Worm (Caenorhabditis elegans): ENCODE data around the gene T16G12.7.

Gene T16G12.7

DNA sequence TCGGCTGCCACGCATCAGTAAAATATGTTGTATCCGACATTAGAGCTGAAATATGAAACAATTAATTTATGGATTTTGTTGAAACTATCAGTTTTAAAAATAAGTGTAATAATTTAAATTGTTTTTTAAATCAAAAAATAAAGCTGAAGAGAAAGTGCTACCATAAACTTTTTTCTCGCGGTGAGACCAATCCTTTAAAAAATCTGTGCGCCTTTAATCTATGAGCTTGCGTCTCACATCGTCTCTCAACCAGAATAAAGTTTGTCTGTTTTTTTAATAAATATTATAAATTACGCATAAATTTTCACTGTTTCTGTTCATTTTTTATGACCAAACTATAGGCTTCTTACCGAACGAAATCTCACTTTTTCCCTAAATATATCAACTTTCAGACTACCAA is 43.3 kb upstream of the T16G12.7 start, which contains the start of gene T16H12.3:
TSS of gene T16H12.3 (minus strand) at position 51 of the 400 bp plus-strand sequence.
- TF ChIP-seq T26A5.8 (tag; optimal IDR thresholded peaks at IDR 0.05) (no peak), T07F8.4 (tag; optimal IDR thresholded peaks at IDR 0.05) (no peak), Y79H2A.3 (GFP tag; conservative IDR thresholded peaks at IDR 0.05) (no peak), F33H1.4 (GFP tag; IDR thresholded peaks at IDR 0.05) (peak; percentile 64), lsl-1 (GFP tag; optimal IDR thresholded peaks at IDR 0.05) (peak; percentile 67), madf-6 (GFP tag; IDR thresholded peaks at IDR 0.05) (peak; percentile 38; the same call in 1 of the 2 replicates)

ce11 chrIII:10078784-10079183 is 38.9 kb upstream of the T16G12.7 start:
- TF ChIP-seq unc-62 (GFP tag; optimal IDR thresholded peaks at IDR 0.05) = peak; percentile 8
- TF ChIP-seq lir-1 (GFP tag; conservative IDR thresholded peaks at IDR 0.05) = no peak
- TF ChIP-seq let-607 (tag; optimal IDR thresholded peaks at IDR 0.05) = peak in 1 of 2 experiments; percentile 68
- peak; percentile 34 for TF ChIP-seq nhr-80 (tag; optimal IDR thresholded peaks at IDR 0.05)

DNA sequence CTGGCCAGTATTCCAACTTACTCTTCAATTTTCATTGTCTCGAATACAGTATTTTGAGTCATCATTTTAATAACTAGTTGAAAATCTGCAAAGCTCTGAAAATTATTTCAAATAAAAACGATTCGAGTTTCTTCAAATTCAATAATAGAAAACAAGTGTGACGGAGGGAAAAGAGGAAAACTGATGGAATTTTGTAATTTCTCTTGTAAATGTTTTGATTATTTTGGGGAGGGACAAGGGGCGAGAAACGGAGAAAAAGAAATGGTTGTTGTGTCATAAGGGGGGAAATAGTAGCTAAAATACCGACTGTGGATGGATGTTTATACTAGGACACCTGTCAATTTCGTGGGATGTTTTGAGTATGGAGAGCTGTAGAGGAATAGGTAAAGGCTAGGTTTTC is 38.2 kb upstream of the T16G12.7 start, which contains the start of gene T16G12.9:
TSS of gene T16G12.9 (minus strand) at position 101 of the 400 bp plus-strand sequence.
- TF ChIP-seq cebp-2 (GFP tag; IDR thresholded peaks at IDR 0.05) (no peak), T07F8.4 (tag; optimal IDR thresholded peaks at IDR 0.05) (no peak), aptf-2 (GFP tag; conservative IDR thresholded peaks at IDR 0.05) (no peak), F39B2.1 (GFP tag; IDR thresholded peaks at IDR 0.05) (no peak), egrh-3 (GFP tag; IDR thresholded peaks at IDR 0.05) (no peak), somi-1 (GFP tag; optimal IDR thresholded peaks at IDR 0.05) (no peak), bed-2 (GFP tag; IDR thresholded peaks at IDR 0.05) (no peak), F23B12.7 (tag; optimal IDR thresholded peaks at IDR 0.05; ENCODE audit: insufficient read depth) (no peak)

DNA sequence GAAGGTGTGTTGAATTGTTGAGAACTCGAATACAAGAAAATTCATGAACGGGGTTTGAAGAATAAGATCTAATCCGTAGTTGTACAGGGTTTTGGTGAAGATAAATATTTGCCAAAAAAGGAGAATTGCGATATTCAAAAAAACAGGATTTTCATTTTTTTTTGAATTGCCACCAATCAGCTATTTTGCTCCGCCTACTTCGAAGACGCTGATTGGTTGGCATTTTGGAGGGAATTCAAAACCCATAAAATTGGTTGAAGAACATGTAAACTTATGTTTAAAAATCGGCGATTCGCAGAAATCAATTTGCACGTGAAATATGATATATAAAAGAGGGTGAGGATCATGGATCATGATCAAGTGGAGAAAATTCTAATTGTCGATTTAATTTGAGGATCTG is 36.1 kb upstream of the T16G12.7 start:
- peak; percentile 30 for TF ChIP-seq him-1 (tag; optimal IDR thresholded peaks at IDR 0.05)
- peak; percentile 86 for TF ChIP-seq nfyb-1 (GFP tag; IDR thresholded peaks at IDR 0.05)
- TF ChIP-seq let-607 (tag; optimal IDR thresholded peaks at IDR 0.05) = no peak

DNA sequence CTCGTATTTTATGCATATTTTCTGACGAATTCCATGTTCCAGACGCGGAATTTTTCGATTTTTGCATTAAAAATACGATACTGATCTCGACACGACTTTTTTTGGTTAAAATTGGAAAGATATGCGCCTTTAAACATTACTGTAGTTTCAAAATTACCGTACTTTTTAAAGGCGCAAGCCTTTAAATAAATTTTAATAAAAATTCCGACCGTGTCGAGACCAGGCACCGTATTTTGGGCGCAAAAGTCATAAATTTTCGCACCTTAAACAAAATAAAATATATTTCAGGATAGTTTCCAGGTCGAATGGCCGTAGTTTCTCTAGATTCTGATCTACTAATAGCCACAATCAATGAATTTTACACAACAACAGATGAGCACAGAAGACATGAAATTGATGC is 29.4 kb upstream of the T16G12.7 start, which contains the start of gene T16G12.6:
TSS of gene T16G12.6 (plus strand) at position 301 of the 400 bp plus-strand sequence.
- TF ChIP-seq ceh-91 (GFP tag; IDR thresholded peaks at IDR 0.05) (no peak), F55B11.4 (tag; optimal IDR thresholded peaks at IDR 0.05; ENCODE audit: borderline replicate concordance, insufficient read depth) (no peak), nhr-179 (tag; optimal IDR thresholded peaks at IDR 0.05) (no peak), ztf-6 (GFP tag; IDR thresholded peaks at IDR 0.05) (no peak), Y53F4B.3 (GFP tag; IDR thresholded peaks at IDR 0.05) (no peak), mel-28 (tag; optimal IDR thresholded peaks at IDR 0.05; ENCODE audit: borderline replicate concordance) (no peak), ceh-100 (GFP tag; IDR thresholded peaks at IDR 0.05) (no peak), ztf-26 (tag; optimal IDR thresholded peaks at IDR 0.05) (no peak), lir-1 (GFP tag; conservative IDR thresholded peaks at IDR 0.05) (no peak), lin-40 (tag; optimal IDR thresholded peaks at IDR 0.05) (no peak), F10E7.11 (tag; optimal IDR thresholded peaks at IDR 0.05) (no peak), ztf-18 (tag; optimal IDR thresholded peaks at IDR 0.05) (no peak)

- TF ChIP-seq him-1 (tag; optimal IDR thresholded peaks at IDR 0.05) (no peak), F57C9.4 (tag; optimal IDR thresholded peaks at IDR 0.05) (no peak), repo-1 (tag; optimal IDR thresholded peaks at IDR 0.05) (no peak), ztf-28 (GFP tag; IDR thresholded peaks at IDR 0.05) (no peak), Y95B8A.8 (GFP tag; IDR thresholded peaks at IDR 0.05) (no peak), F23B12.7 (tag; optimal IDR thresholded peaks at IDR 0.05; ENCODE audit: insufficient read depth) (no peak), dox-1 (GFP tag; IDR thresholded peaks at IDR 0.05) (no peak; the same call in 1 of the 2 replicates), D2030.7 (GFP tag; IDR thresholded peaks at IDR 0.05) (no peak), let-526 (GFP tag; IDR thresholded peaks at IDR 0.05) (no peak), mxl-1 (tag; optimal IDR thresholded peaks at IDR 0.05) (no peak), aptf-2 (GFP tag; conservative IDR thresholded peaks at IDR 0.05) (0 out of 2 replicates have a peak, but pooled peaks have one; percentile 9), lsy-27 (tag; optimal IDR thresholded peaks at IDR 0.05; ENCODE audit: borderline replicate concordance, insufficient read depth) (no peak), K12H6.12 (tag; optimal IDR thresholded peaks at IDR 0.05) (peak; percentile 11), lag-1 (GFP tag; IDR thresholded peaks at IDR 0.05) (no peak)
These were observed 24.2 kb upstream of the T16G12.7 start, which contains the start of gene ekl-6 for ce11 chrIII:10064140-10064539. Gene ekl-6, plus strand, starts transcription at chrIII:10064404.
